Worm (Caenorhabditis elegans) whole organism, dauer: ENCODE results near the gene F09C6.12.

ENCODE experiments used
- unc-62 ChIP-seq: sonication (generic microtip); optimal IDR thresholded peaks from 2 replicates; lab custom pipeline; 2017; ENCODE audit warnings: missing biosample characterization, missing genetic modification reagents, missing genetic modification characterization

F09C6.12 gene

DNA sequence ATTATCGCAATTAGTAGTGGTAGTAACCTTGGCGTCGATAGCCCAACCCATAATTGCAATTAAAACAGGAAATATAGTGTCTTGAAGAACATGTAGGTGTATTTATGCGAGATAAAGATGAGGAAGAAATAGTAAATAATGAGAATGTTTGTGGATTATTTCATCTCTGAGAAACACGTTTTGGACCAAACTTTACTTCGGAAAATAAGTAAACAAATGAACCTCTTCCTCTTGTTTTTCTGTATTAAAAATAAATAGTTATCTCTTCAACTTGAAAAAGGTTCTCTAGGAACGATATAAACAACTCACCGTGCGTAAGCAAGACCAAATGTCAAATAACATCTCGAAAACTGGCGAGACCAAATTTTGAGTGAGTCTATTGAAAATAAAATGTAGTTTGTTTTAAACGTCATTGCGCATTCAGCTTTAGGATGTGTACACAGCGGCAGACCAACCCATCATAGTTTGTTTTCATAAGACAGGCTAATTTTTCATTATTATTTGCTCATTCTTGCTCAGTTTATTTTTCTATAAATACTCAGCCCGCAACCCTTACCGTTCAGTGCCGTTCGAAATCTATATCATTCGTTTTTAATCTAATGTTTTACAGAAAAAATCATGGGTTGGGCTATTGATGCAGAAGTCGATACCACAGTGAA is at the start of gene F09C6.12, which contains the start of gene F09C6.11:
Gene F09C6.12, plus strand, starts transcription at position 609 of the 659 bp plus-strand sequence.
Gene F09C6.11, minus strand, starts transcription at position 51 of the 659 bp plus-strand sequence.
- TF ChIP-seq unc-62 (GFP tag; lab: Kevin White, UChicago), result no peak

DNA sequence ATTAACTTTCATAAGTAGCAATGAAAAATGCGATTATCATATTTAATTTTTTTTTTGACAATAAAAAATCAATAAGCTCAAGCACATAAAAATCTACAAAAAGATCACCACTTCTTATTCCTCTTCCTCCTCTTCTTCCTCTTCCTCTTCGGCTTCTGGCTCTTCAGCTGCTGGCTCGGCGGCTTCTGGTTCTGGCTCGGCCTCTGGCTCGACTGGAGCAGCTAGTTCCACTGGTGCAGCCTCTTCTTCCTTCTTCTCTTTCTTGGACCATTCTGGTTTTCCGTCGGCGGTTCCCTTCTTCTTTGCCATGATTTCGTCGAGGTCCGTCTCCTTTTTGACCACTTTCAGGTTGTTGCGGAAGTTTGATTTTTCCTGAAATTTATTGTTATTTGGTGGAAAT is 49.0 kb upstream of the F09C6.12 start:
- no peak for TF ChIP-seq unc-62 (GFP tag; lab: Kevin White, UChicago)

DNA sequence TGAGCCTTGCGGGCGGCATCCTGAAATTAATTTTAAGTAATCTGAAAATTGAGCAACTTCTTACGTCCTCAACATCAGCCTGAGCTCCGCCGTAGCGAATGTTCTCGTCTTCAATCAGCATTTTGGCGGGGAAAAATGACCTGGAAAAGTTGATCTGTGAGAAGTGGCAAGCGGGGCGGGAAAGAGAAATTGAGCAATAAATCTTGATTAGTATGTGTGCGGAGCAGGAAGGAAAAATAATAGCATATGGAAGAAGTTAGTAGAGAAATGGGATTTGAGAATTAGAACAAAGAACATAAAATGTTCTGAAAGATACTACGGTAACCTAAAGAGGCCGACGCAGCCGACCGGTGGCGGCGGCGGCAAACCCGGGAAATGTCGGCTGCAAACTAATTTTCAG is 47.7 kb upstream of the F09C6.12 start, which contains the start of gene tni-3:
Gene tni-3, minus strand, starts transcription at position 140 of the 400 bp plus-strand sequence.
- no peak for TF ChIP-seq unc-62 (GFP tag; lab: Kevin White, UChicago)

DNA sequence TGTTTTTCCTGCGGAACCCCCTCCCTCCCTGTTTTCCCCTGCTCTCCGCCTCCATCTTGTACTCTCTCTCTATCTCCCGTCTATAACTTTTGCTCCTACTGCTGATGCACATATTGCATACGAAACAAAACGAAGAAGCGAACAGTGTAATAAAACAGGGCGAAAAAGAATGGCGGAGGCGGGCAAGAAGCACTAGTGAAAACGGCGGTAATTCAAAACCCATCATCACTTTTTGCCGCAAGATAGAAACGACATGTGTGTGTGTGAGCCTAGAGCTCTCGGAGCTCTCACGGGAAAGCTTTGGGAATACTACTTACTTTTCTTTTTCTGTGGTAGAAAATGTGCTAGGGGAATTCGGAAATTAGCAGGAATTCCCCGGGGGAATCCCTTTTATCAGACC is 46.6 kb upstream of the F09C6.12 start:
- TF ChIP-seq unc-62 (GFP tag; lab: Kevin White, UChicago), result no peak

DNA sequence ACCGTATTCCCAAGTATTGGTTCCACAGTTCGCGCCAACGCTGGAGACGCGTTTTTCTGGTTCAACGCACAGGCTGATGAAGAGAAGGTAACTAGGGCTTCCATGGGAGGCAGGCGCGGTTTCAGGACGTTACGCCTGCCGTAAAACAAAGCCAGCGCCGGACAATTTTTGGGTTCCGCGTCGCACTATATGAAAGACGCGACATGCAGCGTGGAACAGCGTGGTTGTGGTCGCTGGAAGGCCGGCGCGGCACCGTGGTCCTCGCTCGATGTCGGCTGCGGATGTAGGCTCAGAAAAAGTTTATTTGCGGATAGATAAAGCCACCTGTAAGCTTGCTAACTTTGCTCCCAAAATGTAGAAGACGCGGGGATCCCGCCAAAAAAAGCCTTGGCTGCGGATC is 44.2 kb upstream of the F09C6.12 start:
- TF ChIP-seq unc-62 (GFP tag; lab: Kevin White, UChicago), result no peak

DNA sequence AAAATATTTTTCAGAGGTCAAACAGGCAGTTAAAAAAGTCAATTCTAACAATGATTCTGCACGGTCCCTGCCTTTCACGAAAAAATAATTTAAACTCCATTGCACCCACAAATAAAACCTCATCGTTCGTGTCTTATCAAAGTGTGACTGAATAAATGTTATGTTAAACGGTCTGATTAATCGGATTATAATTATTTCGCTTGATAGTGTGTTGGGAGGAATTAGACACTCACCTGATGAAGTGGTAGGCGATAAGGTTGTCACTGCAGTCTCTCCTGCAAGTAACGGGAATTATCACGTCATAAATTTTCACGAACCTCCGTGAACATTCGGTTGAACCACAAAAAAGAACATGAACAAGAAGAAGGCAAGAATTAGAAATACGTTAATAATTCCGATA is 42.4 kb upstream of the F09C6.12 start:
- TF ChIP-seq unc-62 (GFP tag; lab: Kevin White, UChicago), result no peak

DNA sequence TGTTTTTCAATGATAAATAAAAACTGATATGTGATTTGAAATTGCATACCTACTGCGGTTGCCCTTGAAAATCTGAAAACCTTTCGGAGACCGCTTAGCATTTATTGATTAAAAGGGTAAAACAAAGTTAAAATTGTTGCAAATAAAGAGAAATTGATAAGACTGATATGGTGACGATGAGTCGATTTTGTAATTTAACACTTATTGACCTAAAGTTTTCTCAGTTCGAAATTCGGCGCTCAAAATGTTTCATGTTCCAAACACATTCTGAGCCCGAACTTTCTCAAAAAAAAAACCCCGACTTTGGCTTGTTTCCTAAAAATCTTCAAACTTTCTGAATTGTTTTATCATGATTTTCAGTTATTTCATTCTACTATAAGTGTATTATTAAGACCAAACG is 41.7 kb upstream of the F09C6.12 start, which contains the start of gene clec-40:
Gene clec-40, minus strand, starts transcription at position 101 of the 400 bp plus-strand sequence.
- no peak for TF ChIP-seq unc-62 (GFP tag; lab: Kevin White, UChicago)

DNA sequence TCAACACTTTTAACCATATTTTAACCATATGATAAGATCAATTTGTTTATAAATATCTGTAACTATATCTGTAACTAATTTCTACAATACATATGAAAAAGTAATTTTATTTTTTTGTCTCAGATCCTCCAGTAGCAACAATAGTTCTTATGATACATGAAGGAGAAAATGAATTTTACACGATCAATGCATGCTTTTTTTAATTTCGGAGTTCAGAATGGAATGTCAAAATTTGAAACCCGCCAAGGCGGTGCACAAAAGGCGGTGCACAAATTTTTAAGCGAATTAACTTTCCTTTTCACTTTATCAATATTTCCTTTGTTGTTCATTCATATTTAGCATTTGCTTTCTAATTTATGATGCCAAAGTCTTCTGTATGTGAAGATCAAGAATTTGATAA is 39.7 kb upstream of the F09C6.12 start, which contains the start of gene clec-25:
Gene clec-25, plus strand, starts transcription at position 301 of the 400 bp plus-strand sequence.
- no peak for TF ChIP-seq unc-62 (GFP tag; lab: Kevin White, UChicago)

DNA sequence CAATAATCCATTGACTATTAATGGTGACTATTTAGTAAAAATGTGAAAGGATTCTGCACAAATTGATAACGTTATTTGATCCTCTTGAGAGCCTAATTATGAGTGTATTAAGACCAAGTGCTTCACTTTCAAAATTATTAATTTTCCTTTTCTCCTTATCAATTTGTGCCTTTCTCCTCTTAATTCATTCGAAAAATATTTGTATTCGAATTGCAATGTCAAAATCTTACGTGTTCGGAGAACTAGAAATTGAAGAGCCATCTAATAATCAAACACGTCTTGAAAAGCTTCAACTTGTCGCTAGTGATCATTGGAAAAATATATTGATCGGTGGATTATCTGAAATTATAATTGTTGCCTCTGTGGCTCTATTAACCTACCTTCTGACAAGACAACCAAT is 34.2 kb upstream of the F09C6.12 start, which contains the start of the genes clec-36 and clec-26:
Gene clec-36, minus strand, starts transcription at position 101 of the 400 bp plus-strand sequence.
Gene clec-26, plus strand, starts transcription at position 114 of the 400 bp plus-strand sequence.
- TF ChIP-seq unc-62 (GFP tag; lab: Kevin White, UChicago), result no peak

DNA sequence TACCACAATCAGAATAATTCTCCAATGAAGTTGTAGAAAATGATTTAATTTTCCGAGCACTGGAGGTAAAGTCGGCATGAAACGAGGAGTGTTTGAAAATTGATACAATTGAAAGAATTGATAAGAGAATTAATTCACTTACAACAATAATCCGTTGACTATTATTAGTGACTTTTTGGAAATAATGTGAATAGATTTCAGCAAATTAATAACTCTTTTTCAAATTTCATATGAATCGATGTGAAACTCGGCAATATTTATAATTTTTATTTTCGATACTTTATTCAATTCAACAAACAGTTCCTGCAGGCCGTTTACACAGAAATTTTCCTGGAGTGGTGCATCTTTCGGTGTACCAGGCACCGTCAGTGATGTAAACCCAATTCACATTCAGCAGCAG is 30.7 kb upstream of the F09C6.12 start, which contains the start of gene clec-37:
Gene clec-37, minus strand, starts transcription at position 101 of the 400 bp plus-strand sequence.
- no peak for TF ChIP-seq unc-62 (GFP tag; lab: Kevin White, UChicago)

DNA sequence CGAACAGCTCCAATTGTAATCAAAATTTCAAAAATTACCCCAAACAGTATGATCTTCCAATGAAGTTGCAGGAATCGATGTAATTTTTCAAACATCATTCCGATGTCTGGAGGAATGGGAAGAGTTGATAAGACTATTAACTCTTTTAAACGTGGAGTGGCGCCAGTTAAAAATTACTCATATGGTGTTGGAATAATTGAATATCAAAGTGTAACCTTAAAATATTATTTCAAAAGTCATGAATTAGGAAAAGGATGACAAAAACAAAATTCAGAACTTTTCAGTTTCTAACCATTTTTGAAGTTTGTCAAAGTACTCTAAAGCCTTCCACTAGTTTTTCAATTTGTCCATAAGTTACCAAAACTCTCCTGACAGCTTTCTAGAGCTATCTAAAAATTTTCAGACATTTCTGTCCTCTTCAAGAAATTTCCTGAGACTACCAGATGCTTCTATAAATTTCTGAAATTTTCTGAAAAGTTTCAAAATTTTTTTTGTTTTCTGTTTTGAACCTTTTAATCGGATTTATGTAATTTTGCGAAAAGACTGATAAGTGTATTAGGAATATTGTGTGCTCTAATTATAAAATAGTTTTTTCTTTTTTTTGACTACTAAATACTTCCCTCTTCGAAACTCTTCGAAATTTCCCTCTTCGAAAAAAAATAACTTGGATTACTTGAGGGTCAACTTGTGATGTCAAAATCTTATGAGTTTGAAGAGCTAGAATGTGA is 28.5 kb upstream of the F09C6.12 start, which contains the start of the genes clec-35 and clec-27:
Gene clec-35, minus strand, starts transcription at position 101 of the 728 bp plus-strand sequence.
Gene clec-27, plus strand, starts transcription at position 678 of the 728 bp plus-strand sequence.
- no peak for TF ChIP-seq unc-62 (GFP tag; lab: Kevin White, UChicago)

DNA sequence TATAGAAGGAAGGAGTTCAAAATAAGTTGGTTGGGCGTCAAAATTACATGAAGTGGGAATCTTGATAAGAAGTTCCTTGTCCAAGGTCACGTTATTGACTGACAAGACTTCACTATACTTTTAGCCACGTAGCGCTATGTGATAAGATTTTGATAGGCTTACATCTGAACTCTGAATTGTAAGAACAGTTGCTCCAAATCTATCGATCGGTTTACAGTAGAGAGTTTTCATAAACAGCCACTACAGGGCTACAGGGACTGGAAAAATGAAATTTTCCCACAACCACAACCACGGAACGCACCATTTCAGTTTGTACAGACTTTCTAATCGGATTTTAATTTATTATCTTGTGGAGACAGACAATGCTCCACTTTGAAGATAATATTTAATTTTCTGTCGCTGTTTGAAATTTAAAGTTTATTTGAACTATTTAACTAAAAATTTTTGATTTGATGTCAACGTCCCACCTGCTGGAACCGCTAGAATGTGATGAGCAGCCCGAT is 24.6 kb upstream of the F09C6.12 start, which contains the start of the genes clec-31 and clec-22:
Gene clec-31, minus strand, starts transcription at position 101 of the 503 bp plus-strand sequence.
Gene clec-22, plus strand, starts transcription at position 453 of the 503 bp plus-strand sequence.
- no peak for TF ChIP-seq unc-62 (GFP tag; lab: Kevin White, UChicago)

DNA sequence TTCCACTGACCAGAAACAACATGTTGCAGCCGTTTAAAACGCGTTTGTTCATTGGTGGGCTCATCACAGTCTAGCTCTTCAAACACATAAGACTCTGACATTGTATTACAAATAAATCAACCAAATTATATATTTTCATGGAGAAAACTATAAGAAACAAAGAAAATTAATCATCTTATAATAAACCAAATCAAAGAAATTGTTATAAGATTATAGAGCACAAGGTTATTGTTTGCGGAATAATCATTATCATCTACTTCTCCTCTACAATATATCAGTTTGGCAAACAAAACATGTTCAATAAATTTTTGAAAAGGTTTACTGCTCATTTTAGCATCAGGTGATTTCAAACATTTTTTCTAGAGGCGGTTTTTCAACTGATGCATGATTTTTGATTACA is 20.9 kb upstream of the F09C6.12 start, which contains the start of the genes clec-32 and clec-24:
Gene clec-32, minus strand, starts transcription at position 101 of the 400 bp plus-strand sequence.
Gene clec-24, plus strand, starts transcription at position 294 of the 400 bp plus-strand sequence.
- no peak for TF ChIP-seq unc-62 (GFP tag; lab: Kevin White, UChicago)

DNA sequence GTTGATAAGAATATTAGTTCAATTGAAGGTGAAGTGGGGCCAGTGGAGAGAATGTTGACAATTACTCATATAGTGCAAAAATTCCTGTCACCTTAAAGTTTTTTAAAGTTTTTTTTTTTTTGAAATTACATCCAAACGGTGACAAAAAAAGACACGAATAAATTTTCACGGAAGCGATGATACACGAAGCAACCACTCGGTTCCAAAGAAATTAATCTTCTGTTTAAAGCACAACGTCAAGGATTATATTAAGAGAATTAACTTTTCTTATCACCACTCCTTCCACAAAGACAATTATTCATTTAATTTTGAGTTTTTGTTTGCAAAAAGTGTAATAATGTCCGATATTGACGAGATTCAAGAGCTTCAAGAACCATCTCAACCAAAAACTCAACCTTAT is 17.3 kb upstream of the F09C6.12 start, which contains the start of gene clec-28:
Gene clec-28, plus strand, starts transcription at position 301 of the 400 bp plus-strand sequence.
- TF ChIP-seq unc-62 (GFP tag; lab: Kevin White, UChicago), result no peak

DNA sequence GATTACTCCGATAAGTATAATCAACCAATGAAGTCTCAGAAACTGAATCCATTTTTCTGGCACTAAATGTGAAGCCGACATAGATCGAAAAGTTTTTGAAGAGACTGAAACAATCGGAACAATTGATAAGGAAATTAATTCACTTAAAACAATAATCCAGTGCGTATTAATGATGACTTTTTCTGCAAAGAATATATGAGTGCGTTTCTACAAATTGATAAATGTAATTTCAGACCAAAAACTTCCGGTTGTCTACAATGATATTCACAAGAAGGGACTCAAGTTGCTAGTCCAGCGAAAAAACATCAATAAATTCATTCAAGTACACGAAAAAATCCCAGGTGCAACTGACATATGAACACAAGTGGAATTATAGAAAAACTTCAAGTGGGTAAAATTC is 12.9 kb upstream of the F09C6.12 start, which contains the start of gene clec-33:
Gene clec-33, minus strand, starts transcription at position 101 of the 400 bp plus-strand sequence.
- no peak for TF ChIP-seq unc-62 (GFP tag; lab: Kevin White, UChicago)
